Worm (Caenorhabditis elegans): Measurements from ENCODE around the gene ZK6.8.

- TF ChIP-seq him-1 (tag; optimal IDR thresholded peaks at IDR 0.05) (no peak), dao-5 (tag; optimal IDR thresholded peaks at IDR 0.05) (no peak)
Observed at ce11 chrV:418432-418831, 36.7 kb downstream of the ZK6.8 start, which contains the start of gene Y39D8A.1.

Data from whole organism, L4/young adult.